Fruit fly (Drosophila melanogaster): ENCODE results near the gene Vha100-1.

Gene Vha100-1

dm6 chr3R:29122817-29123611, 8.0 kb upstream of the Vha100-1 start, which contains the start of the genes yem and Ctl2 (continued):
- TF ChIP-seq nmo (GFP tag; optimal IDR thresholded peaks at IDR 0.05) (peak; percentile 83), CG5953 (GFP tag; IDR thresholded peaks at IDR 0.05) (no peak), CG8478 (optimal IDR thresholded peaks at IDR 0.05) (no peak), CG34224 (GFP tag; IDR thresholded peaks at IDR 0.05; ENCODE audit: partially characterized antibody) (no peak; the same call in 2 of the 3 replicates), ewg (GFP tag; optimal IDR thresholded peaks at IDR 0.05) (peak; percentile 61), Lim3 (GFP tag; IDR thresholded peaks at IDR 0.05) (no peak), H15 (GFP tag; IDR thresholded peaks at IDR 0.05) (peak; percentile 56; the same call in 2 of the 3 replicates), CG4424 (GFP tag; optimal IDR thresholded peaks at IDR 0.05) (peak; percentile 77), CG17802 (tag; optimal IDR thresholded peaks at IDR 0.05) (peak; percentile 71), CG34422 (GFP tag; IDR thresholded peaks at IDR 0.05) (peak; percentile 68), fu2 (GFP tag; optimal IDR thresholded peaks at IDR 0.05) (peak; percentile 86), C15 (GFP tag; IDR thresholded peaks at IDR 0.05) (no peak), D (optimal IDR thresholded peaks at IDR 0.05) (no peak), D (GFP tag; optimal IDR thresholded peaks at IDR 0.05) (peak; percentile 50), mirr (GFP tag; optimal IDR thresholded peaks at IDR 0.05) (peak; percentile 6), lola (GFP tag; optimal IDR thresholded peaks at IDR 0.05) (peak in 1 of 3 experiments; percentile 69), Spps (tag; optimal IDR thresholded peaks at IDR 0.05) (no peak), CG11085 (GFP tag; IDR thresholded peaks at IDR 0.05) (peak; percentile 61), Nf-YA (GFP tag; IDR thresholded peaks at IDR 0.05) (no peak), ase (GFP tag; IDR thresholded peaks at IDR 0.05) (no peak; the same call in 2 of the 3 replicates), CG4820 (GFP tag; optimal IDR thresholded peaks at IDR 0.05) (peak; percentile 64), CG10209 (GFP tag; optimal IDR thresholded peaks at IDR 0.05) (peak; percentile 46), CG10959 (GFP tag; IDR thresholded peaks at IDR 0.05) (peak; percentile 22; the same call in 1 of the 2 replicates), Xbp1 (GFP tag; optimal IDR thresholded peaks at IDR 0.05) (peak; percentile 84), CG18476 (GFP tag; optimal IDR thresholded peaks at IDR 0.05) (peak; percentile 76), CG13287 (GFP tag; IDR thresholded peaks at IDR 0.05; ENCODE audit: partially characterized antibody) (peak; percentile 14; the same call in 1 of the 2 replicates), CG14667 (GFP tag; IDR thresholded peaks at IDR 0.05) (peak; percentile 62), sima (GFP tag; optimal IDR thresholded peaks at IDR 0.05) (peak; percentile 2), ato (GFP tag; IDR thresholded peaks at IDR 0.05; ENCODE audit: partially characterized antibody) (peak; percentile 5; the same call in 1 of the 2 replicates), Dref (GFP tag; IDR thresholded peaks at IDR 0.05) (peak; percentile 47), Xrp1 (GFP tag; IDR thresholded peaks at IDR 0.05) (no peak), CG7556 (GFP tag; optimal IDR thresholded peaks at IDR 0.05) (peak; percentile 78), Doc3 (GFP tag; IDR thresholded peaks at IDR 0.05; ENCODE audit: partially characterized antibody) (0 out of 3 replicates have a peak, but pooled peaks have one; percentile 27), usp (GFP tag; optimal IDR thresholded peaks at IDR 0.05) (no peak), HHEX (GFP tag; optimal IDR thresholded peaks at IDR 0.05) (no peak), hb (GFP tag; IDR thresholded peaks at IDR 0.05; ENCODE audit: partially characterized antibody) (no peak), scrt (GFP tag; optimal IDR thresholded peaks at IDR 0.05) (peak; percentile 5), Hr78 (GFP tag; optimal IDR thresholded peaks at IDR 0.05) (no peak), CG18764 (GFP tag; optimal IDR thresholded peaks at IDR 0.05) (peak; percentile 43), ham (GFP tag; IDR thresholded peaks at IDR 0.05) (no peak; the same call in 1 of the 2 replicates), caup (GFP tag; optimal IDR thresholded peaks at IDR 0.05; ENCODE audit: severe bottlenecking) (peak; percentile 70), Eip74EF (GFP tag; optimal IDR thresholded peaks at IDR 0.05) (no peak), tup (GFP tag; optimal IDR thresholded peaks at IDR 0.05) (peak; percentile 31), BtbVII (GFP tag; optimal IDR thresholded peaks at IDR 0.05) (peak; percentile 34), Hand (GFP tag; optimal IDR thresholded peaks at IDR 0.05) (no peak), Fer1 (GFP tag; optimal IDR thresholded peaks at IDR 0.05) (peak; percentile 47), D19B (GFP tag; optimal IDR thresholded peaks at IDR 0.05) (peak; percentile 50)
